Worm (Caenorhabditis elegans) whole organism, late embryonic: ENCODE data around the gene F09E5.8.

Experiments
- C08G9.2 ChIP-seq: sonication (generic microtip); optimal IDR thresholded peaks from 2 replicates; lab custom pipeline; 2016; ENCODE audit warnings: mild to moderate bottlenecking, missing genetic modification characterization, moderate library complexity, missing compliant biosample characterization
- ama-1 ChIP-seq: fragments of 150-350 bp; optimal IDR thresholded peaks from 2 replicates; lab custom pipeline; 2014
- che-1 ChIP-seq: sonication (generic microtip); optimal IDR thresholded peaks from 2 replicates; lab custom pipeline; 2016; ENCODE audit warnings: mild to moderate bottlenecking, missing genetic modification characterization, missing compliant biosample characterization
- dmd-4 ChIP-seq: sonication (generic microtip); optimal IDR thresholded peaks from 2 replicates; lab custom pipeline; 2016; ENCODE audit warnings: borderline replicate concordance, missing genetic modification characterization, missing compliant biosample characterization
- fkh-6 ChIP-seq: sonication (generic microtip); optimal IDR thresholded peaks from 2 replicates; lab custom pipeline; 2016; ENCODE audit warnings: missing genetic modification characterization, missing compliant biosample characterization
- hlh-15 ChIP-seq: sonication (generic microtip); optimal IDR thresholded peaks from 2 replicates; lab custom pipeline; 2016; ENCODE audit warnings: missing genetic modification characterization, missing compliant biosample characterization
- nfya-1 ChIP-seq: sonication (generic microtip); optimal IDR thresholded peaks from 2 replicates; lab custom pipeline; 2017; ENCODE audit warnings: missing genetic modification characterization, mild to moderate bottlenecking, missing compliant biosample characterization, antibody characterized with exemption, moderate library complexity
- pqm-1 ChIP-seq: sonication (generic microtip); optimal IDR thresholded peaks from 2 replicates; lab custom pipeline; 2016; ENCODE audit warnings: missing genetic modification characterization, missing compliant biosample characterization
- rnt-1 ChIP-seq: sonication (generic microtip); optimal IDR thresholded peaks from 2 replicates; lab custom pipeline; 2016; ENCODE audit warnings: missing genetic modification characterization, missing compliant biosample characterization
- tbx-2 ChIP-seq: sonication (generic microtip); optimal IDR thresholded peaks from 2 replicates; lab custom pipeline; 2016; ENCODE audit warnings: missing genetic modification characterization, missing compliant biosample characterization
- unc-42 ChIP-seq: sonication (generic microtip); optimal IDR thresholded peaks from 2 replicates; lab custom pipeline; 2016; ENCODE audit warnings: missing genotype, missing genetic modification characterization, missing compliant biosample characterization
- unc-55 ChIP-seq: sonication (generic microtip); optimal IDR thresholded peaks from 2 replicates; lab custom pipeline; 2017; ENCODE audit warnings: missing biosample characterization, missing genetic modification reagents, missing genetic modification characterization

DNA sequence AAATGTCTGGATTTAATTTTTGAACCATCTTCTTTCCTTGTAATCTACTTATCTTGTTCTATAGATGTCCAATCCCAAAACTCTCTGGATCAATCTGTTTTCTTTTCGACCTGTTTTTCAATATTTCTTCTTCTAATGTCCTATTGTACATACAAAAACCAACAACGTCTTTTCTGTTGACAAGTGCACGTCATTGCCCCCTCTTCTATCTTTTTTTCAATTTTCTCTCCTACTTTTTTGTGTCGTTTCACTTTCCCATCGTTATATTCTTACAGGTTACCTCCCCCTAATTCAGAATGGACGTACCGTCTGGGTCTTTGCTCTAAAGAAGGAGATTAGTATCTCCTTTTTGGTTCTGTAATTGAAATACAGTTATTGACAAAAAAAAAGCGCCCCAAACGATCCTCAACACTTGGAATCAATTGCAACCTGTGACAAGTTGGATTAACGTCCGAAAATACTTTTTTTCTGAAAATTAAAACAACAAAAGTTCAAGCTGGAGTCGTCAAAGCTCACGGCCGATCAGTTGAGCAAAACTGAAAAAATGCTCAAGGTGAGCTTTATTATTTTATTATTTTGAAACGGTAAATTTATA is 27.6 kb upstream of the F09E5.8 start, which contains the start of gene vhp-1:
- no peak for TF ChIP-seq fkh-6 (tag; lab: Kevin White, UChicago)
- TF ChIP-seq C08G9.2 = no peak
- TF ChIP-seq unc-55 (GFP tag; lab: Kevin White, UChicago) = no peak
- no peak for TF ChIP-seq ama-1
- no peak for TF ChIP-seq pqm-1 (tag; lab: Kevin White, UChicago)
- TF ChIP-seq dmd-4 (tag; lab: Kevin White, UChicago) = no peak
- no peak for TF ChIP-seq rnt-1 (tag; lab: Kevin White, UChicago)
- no peak for TF ChIP-seq che-1 (tag; lab: Kevin White, UChicago)
- no peak for TF ChIP-seq unc-42 (tag; lab: Kevin White, UChicago)
- no peak for TF ChIP-seq hlh-15 (tag; lab: Kevin White, UChicago)
- no peak for TF ChIP-seq nfya-1
- no peak for TF ChIP-seq tbx-2 (tag; lab: Kevin White, UChicago)
